Worm (Caenorhabditis elegans) whole organism, L4 larva: ENCODE data around the gene Y66D12A.19.
A peak's percentile ranks its signal among the peaks of the same experiment; 100 is the strongest.

Source experiments
- D1046.2 ChIP-seq: fragments of 200-800 bp; sonication (Bioruptor generic); IDR thresholded peaks from 2 replicates; pipeline ENCODE4 v1.3.6; 2022; ENCODE audit warnings: missing genetic modification characterization, missing compliant biosample characterization
- F10B5.3 ChIP-seq: sonication (generic microtip); optimal IDR thresholded peaks from 2 replicates; lab custom pipeline; 2016; ENCODE audit warnings: mild to moderate bottlenecking, missing genetic modification characterization, missing compliant biosample characterization
- aha-1 ChIP-seq: fragments of 150-350 bp; peaks from one replicate; lab custom pipeline; 2014; ENCODE audit warnings: missing biosample characterization, missing genetic modification characterization
- attf-4 ChIP-seq: sonication (generic microtip); optimal IDR thresholded peaks from 3 replicates; lab custom pipeline; 2017; ENCODE audit warnings: missing biosample characterization, missing genetic modification characterization
- ceh-44 ChIP-seq: fragments of 200-800 bp; sonication (Bioruptor generic); IDR thresholded peaks from 2 replicates; pipeline ENCODE4 v1.3.6; 2022; ENCODE audit warnings: missing genetic modification reagents, missing genetic modification characterization, missing compliant biosample characterization
- ctbp-1 ChIP-seq: fragments of 200-800 bp; sonication (Bioruptor generic); IDR thresholded peaks from 2 replicates; pipeline ENCODE4 v1.3.6; 2022; ENCODE audit warnings: missing genetic modification reagents, missing genetic modification characterization, missing compliant biosample characterization
- daf-12 ChIP-seq: fragments of 150-350 bp; optimal IDR thresholded peaks from 2 replicates; lab custom pipeline; 2014; ENCODE audit warnings: missing biosample characterization, missing genetic modification reagents, missing genetic modification characterization
- daf-16 ChIP-seq, 3 experiments: sonication (generic microtip); optimal IDR thresholded peaks; 2 replicates each; lab custom pipeline; 2016 to 2017; ENCODE audit warnings: missing genetic modification characterization in 3 of 3, missing genetic modification reagents in 3 of 3, mild to moderate bottlenecking in 2 of 3, missing compliant biosample characterization in 2 of 3, missing biosample characterization in 1 of 3, moderate library complexity in 1 of 3
- dmd-6 ChIP-seq: fragments of 200-800 bp; sonication (Bioruptor generic); IDR thresholded peaks from 2 replicates; pipeline ENCODE4 v1.3.6; 2022; ENCODE audit warnings: missing genetic modification reagents, missing genetic modification characterization, missing compliant biosample characterization
- dve-1 ChIP-seq: sonication (generic microtip); optimal IDR thresholded peaks from 2 replicates; lab custom pipeline; 2017; ENCODE audit warnings: antibody characterized with exemption, mild to moderate bottlenecking, missing genetic modification characterization, missing compliant biosample characterization; ENCODE audit not compliant: insufficient read depth
- hif-1 ChIP-seq, 2 experiments: sonication (generic microtip); optimal IDR thresholded peaks; 2 replicates each; lab custom pipeline; 2016 to 2017; ENCODE audit warnings: missing compliant biosample characterization in 2 of 2, missing genetic modification characterization in 2 of 2, missing genetic modification reagents in 2 of 2, missing genotype in 2 of 2, mild to moderate bottlenecking in 1 of 2
- hlh-11 ChIP-seq: fragments of 200-800 bp; sonication (Bioruptor generic); optimal IDR thresholded peaks from 2 replicates; lab custom pipeline; 2018; ENCODE audit warnings: mild to moderate bottlenecking, missing genetic modification characterization, missing compliant biosample characterization
- hlh-30 ChIP-seq: sonication (generic microtip); optimal IDR thresholded peaks from 2 replicates; lab custom pipeline; 2017; ENCODE audit warnings: antibody characterized with exemption, mild to moderate bottlenecking, missing genetic modification characterization, missing compliant biosample characterization; ENCODE audit not compliant: insufficient read depth
- hmg-1.1 ChIP-seq: fragments of 200-800 bp; sonication (Bioruptor generic); IDR thresholded peaks from 2 replicates; pipeline ENCODE4 v1.3.6; 2022; ENCODE audit warnings: missing genetic modification reagents, missing genetic modification characterization, missing compliant biosample characterization
- lim-7 ChIP-seq: fragments of 200-800 bp; sonication (Bioruptor generic); IDR thresholded peaks from 2 replicates; pipeline ENCODE4 v1.3.6; 2022; ENCODE audit warnings: missing genetic modification characterization, missing compliant biosample characterization
- lin-38 ChIP-seq: fragments of 200-800 bp; sonication (Bioruptor generic); IDR thresholded peaks from 2 replicates; pipeline ENCODE4 v1.3.6; 2022; ENCODE audit warnings: missing genetic modification reagents, missing genetic modification characterization, missing compliant biosample characterization
- lsy-2 ChIP-seq, 2 experiments: fragments of 150-350 bp in 1 of 2; sonication (generic microtip) in 1 of 2; optimal IDR thresholded peaks; 2 replicates each; lab custom pipeline; 2014 to 2017; ENCODE audit warnings: missing biosample characterization in 2 of 2, missing genetic modification characterization in 2 of 2
- madf-5 ChIP-seq, 2 experiments: fragments of 200-800 bp; sonication (Bioruptor generic); IDR thresholded peaks; 2 replicates each; pipeline ENCODE4 v1.3.6; 2022; ENCODE audit warnings: missing compliant biosample characterization in 2 of 2, missing genetic modification characterization in 2 of 2
- mes-2 ChIP-seq: sonication (generic microtip); optimal IDR thresholded peaks from 2 replicates; lab custom pipeline; 2016; ENCODE audit warnings: missing genotype, mild to moderate bottlenecking, missing genetic modification characterization, missing compliant biosample characterization; ENCODE audit not compliant: poor library complexity, severe bottlenecking
- mxl-3 ChIP-seq: fragments of 200-800 bp; sonication (Bioruptor generic); optimal IDR thresholded peaks from 2 replicates; lab custom pipeline; 2018; ENCODE audit warnings: mild to moderate bottlenecking, missing genetic modification characterization, missing compliant biosample characterization
- nhr-25 ChIP-seq: sonication (generic microtip); optimal IDR thresholded peaks from 2 replicates; lab custom pipeline; 2017; ENCODE audit warnings: missing genetic modification characterization, mild to moderate bottlenecking, missing compliant biosample characterization, antibody characterized with exemption, moderate library complexity, borderline replicate concordance; ENCODE audit not compliant: insufficient read depth
- nhr-28 ChIP-seq: fragments of 150-350 bp; optimal IDR thresholded peaks from 2 replicates; lab custom pipeline; 2014; ENCODE audit warnings: missing biosample characterization, missing genetic modification characterization
- pha-4 ChIP-seq, 2 experiments: fragments of 150-350 bp in 1 of 2; fragments of 200-800 bp in 1 of 2; sonication (Bioruptor generic) in 1 of 2; IDR thresholded peaks in 1 of 2; optimal IDR thresholded peaks in 1 of 2; 2 replicates each; pipeline versions ENCODE4 v1.3.6 to Lab custom; 2014 to 2022; ENCODE audit warnings: missing genetic modification characterization in 2 of 2, missing genetic modification reagents in 2 of 2, missing biosample characterization in 1 of 2, missing compliant biosample characterization in 1 of 2
- pqm-1 ChIP-seq: sonication (generic microtip); optimal IDR thresholded peaks from 2 replicates; lab custom pipeline; 2017; ENCODE audit warnings: missing biosample characterization, missing genetic modification characterization
- set-16 ChIP-seq: fragments of 200-800 bp; sonication (Bioruptor generic); IDR thresholded peaks from 2 replicates; pipeline ENCODE4 v1.3.6; 2022; ENCODE audit warnings: missing genetic modification reagents, missing genetic modification characterization, missing compliant biosample characterization
- snpc-4 ChIP-seq: fragments of 150-350 bp; optimal IDR thresholded peaks from 2 replicates; lab custom pipeline; 2014; ENCODE audit warnings: missing biosample characterization, missing genetic modification characterization
- spr-1 ChIP-seq: sonication (generic microtip); optimal IDR thresholded peaks from 2 replicates; lab custom pipeline; 2016; ENCODE audit warnings: mild to moderate bottlenecking, missing genetic modification characterization, missing compliant biosample characterization
- tag-97 ChIP-seq: fragments of 200-800 bp; sonication (Bioruptor generic); IDR thresholded peaks from 2 replicates; pipeline ENCODE4 v1.3.6; 2022; ENCODE audit warnings: missing genetic modification characterization, missing compliant biosample characterization
- tra-1 ChIP-seq: fragments of 200-800 bp; sonication (Bioruptor generic); IDR thresholded peaks from 2 replicates; pipeline ENCODE4 v1.3.6; 2022; ENCODE audit warnings: missing genetic modification reagents, missing genetic modification characterization, missing compliant biosample characterization
- zip-11 ChIP-seq: fragments of 200-800 bp; sonication (Bioruptor generic); IDR thresholded peaks from 2 replicates; pipeline ENCODE4 v1.3.6; 2022; ENCODE audit warnings: missing genetic modification characterization, missing compliant biosample characterization

The Y66D12A.19 gene

DNA sequence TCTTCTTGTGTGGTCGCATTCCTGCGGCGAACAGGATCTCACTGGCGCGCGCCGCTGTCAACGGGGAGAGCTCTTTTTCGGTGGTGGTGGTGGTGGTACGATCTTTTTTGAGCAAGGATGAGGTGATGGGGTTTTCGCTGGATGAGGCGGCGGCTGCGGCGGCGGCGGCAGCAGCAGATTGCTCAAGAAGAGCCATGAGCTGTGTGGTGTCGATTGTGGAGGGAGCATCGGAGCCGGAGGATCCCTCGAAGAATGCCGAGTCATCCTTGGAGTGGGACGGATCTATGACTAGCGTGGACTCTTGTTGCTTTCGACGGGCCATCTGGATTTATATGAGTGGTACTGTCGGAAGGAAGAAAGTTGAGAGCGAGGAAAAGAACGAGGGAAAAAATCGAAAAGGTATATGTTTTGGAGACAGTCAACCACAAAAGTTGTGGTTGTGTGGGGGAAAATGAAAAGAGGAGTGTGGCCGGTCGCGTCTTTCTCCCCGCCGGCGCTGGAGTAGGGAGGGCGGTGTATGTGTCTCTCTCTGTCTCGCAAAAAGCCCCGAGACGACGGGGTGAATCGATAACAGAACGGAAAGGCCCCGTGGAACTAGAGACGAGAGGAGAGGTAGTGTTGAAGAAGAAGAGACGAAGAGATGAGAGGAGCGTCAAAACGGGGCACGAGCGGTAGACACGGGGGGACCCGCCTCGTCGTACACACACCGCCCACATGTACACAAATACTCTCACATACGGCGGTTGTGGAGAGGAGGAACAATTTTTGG, 42.3 kb upstream of the Y66D12A.19 start (continued):
- TF ChIP-seq tag-97 (GFP tag; lab: Robert Waterston, UW) (no peak), lim-7 (GFP tag; lab: Robert Waterston, UW) (no peak), snpc-4 (no peak), hlh-11 (tag; lab: Kevin White, UChicago) (peak; percentile 33), hmg-1.1 (GFP tag; lab: Robert Waterston, UW) (0 out of 2 replicates have a peak, but pooled peaks have one; percentile 24), set-16 (GFP tag; lab: Robert Waterston, UW) (peak; percentile 93), zip-11 (GFP tag; lab: Robert Waterston, UW) (no peak), dmd-6 (GFP tag; lab: Robert Waterston, UW) (peak; percentile 34; the same call in 1 of the 2 replicates), F10B5.3 (tag; lab: Kevin White, UChicago) (no peak)
- TF ChIP-seq, all 104 proteins: peak for 15

DNA sequence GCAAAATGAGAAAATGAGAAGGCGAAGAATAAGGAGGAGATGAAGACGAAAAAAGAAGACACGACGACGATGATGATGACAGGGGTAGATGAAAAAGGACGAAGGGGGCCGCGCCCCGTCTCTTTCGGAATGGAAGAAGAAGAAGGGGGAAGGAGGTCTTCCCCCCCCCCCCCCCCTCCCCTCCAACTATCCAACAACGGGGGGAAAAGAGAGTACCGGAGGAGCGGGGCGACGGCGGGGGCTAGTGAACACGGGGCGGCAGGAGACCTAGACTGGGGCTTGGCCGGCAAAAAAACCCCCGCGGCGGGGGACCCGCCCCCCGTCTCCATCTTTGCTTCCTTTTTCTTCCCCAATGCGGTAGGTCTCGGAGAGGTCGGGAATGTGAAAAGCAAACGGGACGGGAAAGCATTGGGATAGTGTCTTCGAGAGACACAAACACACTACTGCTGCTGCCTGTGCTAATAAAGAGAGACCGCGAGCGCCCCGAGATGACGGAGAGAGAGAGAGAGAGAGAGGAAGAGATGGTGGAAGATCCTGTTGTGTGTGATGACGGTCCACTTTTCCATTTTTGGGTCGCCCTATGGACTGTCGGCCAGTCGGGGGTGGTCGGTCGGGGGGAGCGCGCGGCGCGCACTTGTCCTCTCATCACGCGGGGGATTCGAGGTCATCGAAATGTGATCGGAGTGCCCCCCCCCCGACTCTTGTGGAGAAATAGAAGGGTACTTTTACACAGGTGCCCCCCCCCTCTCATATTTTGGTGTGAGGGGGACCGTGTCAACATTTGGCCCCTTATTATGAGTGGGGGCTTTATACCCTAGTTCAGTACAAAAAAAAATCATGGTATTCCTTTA, 41.0 kb upstream of the Y66D12A.19 start:
- peak; percentile 51 for TF ChIP-seq hlh-30 (tag; lab: Kevin White, UChicago)
- peak; percentile 26 for TF ChIP-seq lin-38 (GFP tag; lab: Robert Waterston, UW)
- 0 out of 2 replicates have a peak, but pooled peaks have one; percentile 13 for TF ChIP-seq dmd-6 (GFP tag; lab: Robert Waterston, UW)
- 0 out of 2 replicates have a peak, but pooled peaks have one; percentile 12 for TF ChIP-seq ceh-44 (GFP tag; lab: Robert Waterston, UW)
- TF ChIP-seq D1046.2 (GFP tag; lab: Robert Waterston, UW): no peak
- TF ChIP-seq nhr-28 (tag; lab: Kevin White, UChicago): peak; percentile 9
- peak; percentile 87; the same call in 1 of the 2 replicates for TF ChIP-seq pha-4 (GFP tag; IDR thresholded peaks at IDR 0.05; lab: Robert Waterston, UW)
- no peak for TF ChIP-seq pha-4 (tag; optimal IDR thresholded peaks at IDR 0.05; lab: Kevin White, UChicago)
- TF ChIP-seq ctbp-1 (GFP tag; lab: Robert Waterston, UW): 0 out of 2 replicates have a peak, but pooled peaks have one; percentile 26
- TF ChIP-seq set-16 (GFP tag; lab: Robert Waterston, UW): peak; percentile 98
- TF ChIP-seq daf-12 (tag; lab: Kevin White, UChicago): no peak
- TF ChIP-seq spr-1 (tag; lab: Kevin White, UChicago): no peak
- TF ChIP-seq nhr-25: peak; percentile 61
- TF ChIP-seq hmg-1.1 (GFP tag; lab: Robert Waterston, UW): peak; percentile 62
- peak; percentile 80 for TF ChIP-seq aha-1
- TF ChIP-seq lsy-2 (tag; optimal IDR thresholded peaks at IDR 0.05; lab: Kevin White, UChicago): peak in 1 of 2 experiments; percentile 7
- TF ChIP-seq mes-2: peak; percentile 27
- 0 out of 2 replicates have a peak, but pooled peaks have one; percentile 22 for TF ChIP-seq tra-1 (GFP tag; lab: Robert Waterston, UW)
- peak; percentile 9 for TF ChIP-seq hlh-11 (tag; lab: Kevin White, UChicago)
- no peak for TF ChIP-seq hif-1 (tag; optimal IDR thresholded peaks at IDR 0.05; lab: Kevin White, UChicago)
- TF ChIP-seq pqm-1 (tag; lab: Kevin White, UChicago): no peak

DNA sequence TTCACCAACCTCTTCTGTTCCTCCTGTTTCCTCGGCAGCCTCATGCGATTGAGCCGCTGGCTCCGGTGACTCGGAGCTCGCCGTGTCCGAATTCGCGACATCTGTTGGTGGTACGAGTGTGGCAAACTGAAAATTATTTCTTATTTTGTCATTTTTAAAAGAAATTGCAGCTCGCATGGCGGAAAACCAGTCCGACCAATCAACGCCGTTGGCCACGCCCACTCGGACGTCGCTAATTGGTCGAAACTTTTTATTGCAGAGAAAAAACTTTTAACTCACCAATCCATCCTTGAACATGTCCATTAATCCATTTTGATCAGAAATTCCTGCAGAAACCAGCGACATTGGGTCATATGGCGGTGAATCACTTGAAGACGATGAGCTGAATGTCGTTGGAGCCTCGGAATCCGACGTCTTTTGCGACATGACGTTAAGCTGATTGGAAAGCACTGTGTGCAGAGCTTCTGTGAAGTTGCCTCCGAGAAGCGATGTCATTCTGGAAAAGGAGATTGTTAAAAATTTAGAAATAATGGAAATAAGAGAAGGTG, 38.5 kb upstream of the Y66D12A.19 start, which contains the start of gene bed-2:
TSS of gene bed-2 (minus strand) at position 498 of the 548 bp plus-strand sequence.
- TF ChIP-seq attf-4 (tag; lab: Kevin White, UChicago) (no peak), dve-1 (tag; lab: Kevin White, UChicago) (no peak), aha-1 (peak; percentile 61), madf-5 (GFP tag; IDR thresholded peaks at IDR 0.05; lab: Robert Waterston, UW) (no peak)

DNA sequence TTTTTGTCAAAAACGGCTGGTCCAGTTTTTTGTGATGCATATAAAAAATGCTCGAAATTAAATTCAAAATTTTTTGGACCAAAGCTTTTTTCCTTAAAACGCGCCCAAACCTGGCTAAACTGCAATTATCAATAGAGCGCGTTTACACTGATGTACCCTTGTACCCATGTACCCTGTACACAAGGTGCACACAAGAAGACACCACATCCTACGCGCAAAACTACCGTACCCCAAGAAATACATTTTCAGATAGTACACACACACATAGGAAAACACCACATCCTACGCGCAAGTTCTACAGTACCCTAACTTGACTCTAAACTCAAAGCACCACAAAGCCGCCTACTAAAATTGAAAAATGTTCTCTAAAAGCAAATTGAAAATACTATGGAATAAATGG, 37.5 kb upstream of the Y66D12A.19 start:
- TF ChIP-seq lin-38 (GFP tag; lab: Robert Waterston, UW): peak; percentile 61
- TF ChIP-seq lsy-2 (tag; optimal IDR thresholded peaks at IDR 0.05; lab: Kevin White, UChicago): peak in 1 of 2 experiments; percentile 5
- no peak for TF ChIP-seq mxl-3 (GFP tag; lab: Kevin White, UChicago)
- TF ChIP-seq tag-97 (GFP tag; lab: Robert Waterston, UW): no peak
- TF ChIP-seq daf-16 (GFP tag; optimal IDR thresholded peaks at IDR 0.05; lab: Kevin White, UChicago): no peak
- TF ChIP-seq daf-16 (tag; optimal IDR thresholded peaks at IDR 0.05; lab: Kevin White, UChicago): no peak
